Fruit fly (Drosophila melanogaster) whole organism, embryonic: Measurements from ENCODE around the gene CG32189.

ENCODE experiments used
- C15 ChIP-seq: fragments of 200-800 bp; sonication (Bioruptor generic); IDR thresholded peaks from 3 replicates; pipeline ENCODE4 v1.3.6; 2022; ENCODE audit warnings: missing biosample characterization, missing genetic modification characterization
- CG10147 ChIP-seq: fragments of 200-800 bp; sonication (Bioruptor generic); optimal IDR thresholded peaks from 2 replicates; lab custom pipeline; 2019; ENCODE audit warnings: missing biosample characterization, mild to moderate bottlenecking, missing genetic modification characterization, moderate library complexity
- CG13296 ChIP-seq: fragments of 200-800 bp; sonication (Bioruptor generic); optimal IDR thresholded peaks from 3 replicates; lab custom pipeline; 2018; ENCODE audit warnings: missing biosample characterization, mild to moderate bottlenecking, missing genetic modification characterization
- CG15011 ChIP-seq: fragments of 200-800 bp; sonication (Bioruptor generic); optimal IDR thresholded peaks from 3 replicates; lab custom pipeline; 2018; ENCODE audit warnings: missing biosample characterization, mild to moderate bottlenecking, missing genetic modification characterization
- CG15514 ChIP-seq: fragments of 200-800 bp; sonication (Bioruptor generic); optimal IDR thresholded peaks from 3 replicates; lab custom pipeline; 2017; ENCODE audit warnings: missing biosample characterization, missing genetic modification characterization, mild to moderate bottlenecking, moderate library complexity, missing genetic modification reagents
- CG16779 ChIP-seq: fragments of 200-800 bp; sonication (Bioruptor generic); IDR thresholded peaks from 2 replicates; pipeline ENCODE4 v1.3.6; 2022; ENCODE audit warnings: missing biosample characterization, missing genetic modification characterization
- CG17359 ChIP-seq: fragments of 200-800 bp; sonication (Bioruptor generic); optimal IDR thresholded peaks from 3 replicates; lab custom pipeline; 2018; ENCODE audit warnings: missing biosample characterization, mild to moderate bottlenecking, missing genetic modification characterization, moderate library complexity
- CG17361 ChIP-seq: fragments of 200-800 bp; sonication (Bioruptor generic); IDR thresholded peaks from 3 replicates; pipeline ENCODE4 v1.3.6; 2022; ENCODE audit warnings: missing biosample characterization, missing genetic modification characterization
- CG17829 ChIP-seq: fragments of 200-800 bp; optimal IDR thresholded peaks from 2 replicates; lab custom pipeline; 2019; ENCODE audit warnings: missing biosample characterization, mild to moderate bottlenecking, missing genetic modification characterization, moderate library complexity
- CG17912 ChIP-seq: fragments of 200-800 bp; sonication (Bioruptor generic); optimal IDR thresholded peaks from 2 replicates; lab custom pipeline; 2018; ENCODE audit warnings: missing biosample characterization, mild to moderate bottlenecking, missing genetic modification characterization
- CG31224 ChIP-seq: fragments of 200-800 bp; sonication (Bioruptor generic); IDR thresholded peaks from 2 replicates; pipeline ENCODE4 v1.3.6; 2022; ENCODE audit warnings: missing biosample characterization, missing genetic modification characterization
- CG3163 ChIP-seq: fragments of 200-800 bp; sonication (Bioruptor generic); optimal IDR thresholded peaks from 3 replicates; lab custom pipeline; 2016; ENCODE audit warnings: missing biosample characterization, missing genetic modification characterization
- CG42726 ChIP-seq: fragments of 200-800 bp; sonication (Bioruptor generic); IDR thresholded peaks from 2 replicates; pipeline ENCODE4 v1.3.6; 2022; ENCODE audit warnings: missing biosample characterization, missing genetic modification characterization; ENCODE audit not compliant: partially characterized antibody
- CG4282 ChIP-seq: fragments of 200-800 bp; sonication (Bioruptor generic); optimal IDR thresholded peaks from 2 replicates; lab custom pipeline; 2016; ENCODE audit warnings: missing biosample characterization, missing genetic modification characterization
- CG4730 ChIP-seq: fragments of 200-800 bp; sonication (Bioruptor generic); IDR thresholded peaks from 2 replicates; pipeline ENCODE4 v1.3.6; 2022; ENCODE audit warnings: missing biosample characterization, missing genetic modification characterization
- CG6689 ChIP-seq: fragments of 200-800 bp; sonication (Bioruptor generic); IDR thresholded peaks from 2 replicates; pipeline ENCODE4 v1.3.6; 2022; ENCODE audit warnings: missing biosample characterization, missing genetic modification characterization
- CG7745 ChIP-seq: fragments of 200-800 bp; sonication (Bioruptor generic); optimal IDR thresholded peaks from 2 replicates; lab custom pipeline; 2018; ENCODE audit warnings: missing biosample characterization, mild to moderate bottlenecking, missing genetic modification characterization, moderate library complexity
- CG8290 ChIP-seq, 3 experiments: fragments of 200-800 bp; sonication (Bioruptor generic); optimal IDR thresholded peaks; 2 replicates each; lab custom pipeline; 2016 to 2019; ENCODE audit warnings: missing biosample characterization in 3 of 3, missing genetic modification characterization in 3 of 3, mild to moderate bottlenecking in 2 of 3, moderate library complexity in 1 of 3
- CG9727 ChIP-seq: fragments of 200-800 bp; sonication (Bioruptor generic); optimal IDR thresholded peaks from 3 replicates; lab custom pipeline; 2017; ENCODE audit warnings: missing biosample characterization, mild to moderate bottlenecking, missing genetic modification characterization
- CG9932 ChIP-seq: fragments of 200-800 bp; sonication (Bioruptor generic); IDR thresholded peaks from 2 replicates; pipeline ENCODE4 v1.3.6; 2022; ENCODE audit warnings: missing biosample characterization, missing genetic modification characterization
- Dad ChIP-seq: fragments of 200-800 bp; sonication (Bioruptor generic); optimal IDR thresholded peaks from 3 replicates; lab custom pipeline; 2016; ENCODE audit warnings: missing biosample characterization, missing genetic modification characterization
- Dip3 ChIP-seq: fragments of 200-800 bp; sonication (Bioruptor generic); optimal IDR thresholded peaks from 3 replicates; lab custom pipeline; 2016; ENCODE audit warnings: missing biosample characterization, missing genetic modification characterization
- Fer1 ChIP-seq: fragments of 200-800 bp; sonication (Bioruptor generic); optimal IDR thresholded peaks from 2 replicates; lab custom pipeline; 2017; ENCODE audit warnings: missing biosample characterization, mild to moderate bottlenecking, missing genetic modification characterization
- Hmr ChIP-seq: fragments of 200-800 bp; sonication (Bioruptor generic); optimal IDR thresholded peaks from 3 replicates; lab custom pipeline; 2017; ENCODE audit warnings: mild to moderate bottlenecking, missing biosample characterization, missing genetic modification reagents, missing genetic modification characterization
- Hr3 ChIP-seq: fragments of 200-800 bp; sonication (Bioruptor generic); optimal IDR thresholded peaks from 3 replicates; lab custom pipeline; 2016; ENCODE audit warnings: missing biosample characterization, missing genetic modification characterization
- Lhr ChIP-seq: fragments of 200-800 bp; sonication (Bioruptor generic); optimal IDR thresholded peaks from 3 replicates; lab custom pipeline; 2017; ENCODE audit warnings: mild to moderate bottlenecking, missing biosample characterization, missing genetic modification reagents, missing genetic modification characterization
- MESR4 ChIP-seq: fragments of 200-800 bp; sonication (Bioruptor generic); optimal IDR thresholded peaks from 2 replicates; lab custom pipeline; 2018; ENCODE audit warnings: missing biosample characterization, mild to moderate bottlenecking, missing genetic modification characterization, moderate library complexity
- Nf-YB ChIP-seq: fragments of 200-800 bp; sonication (Bioruptor generic); optimal IDR thresholded peaks from 3 replicates; lab custom pipeline; 2019; ENCODE audit warnings: missing biosample characterization, mild to moderate bottlenecking, missing genetic modification characterization, moderate library complexity
- Optix ChIP-seq: fragments of 200-800 bp; sonication (Bioruptor generic); IDR thresholded peaks from 3 replicates; pipeline ENCODE4 v1.3.6; 2022; ENCODE audit warnings: missing biosample characterization, missing genetic modification characterization
- PHDP ChIP-seq: fragments of 200-800 bp; sonication (Bioruptor generic); optimal IDR thresholded peaks from 3 replicates; lab custom pipeline; 2018; ENCODE audit warnings: missing biosample characterization, mild to moderate bottlenecking, missing genetic modification characterization, moderate library complexity
- Rx ChIP-seq: fragments of 200-800 bp; sonication (Bioruptor generic); IDR thresholded peaks from 2 replicates; pipeline ENCODE4 v1.3.6; 2022; ENCODE audit warnings: missing biosample characterization, missing genetic modification characterization
- Xbp1 ChIP-seq: fragments of 200-800 bp; sonication (Bioruptor generic); optimal IDR thresholded peaks from 3 replicates; lab custom pipeline; 2016; ENCODE audit warnings: missing biosample characterization, mild to moderate bottlenecking, missing genetic modification characterization
- ac ChIP-seq: fragments of 200-800 bp; sonication (Bioruptor generic); optimal IDR thresholded peaks from 3 replicates; lab custom pipeline; 2017; ENCODE audit warnings: missing biosample characterization, mild to moderate bottlenecking, missing genetic modification characterization
- fd64A ChIP-seq: fragments of 200-800 bp; sonication (Bioruptor generic); optimal IDR thresholded peaks from 3 replicates; lab custom pipeline; 2018; ENCODE audit warnings: missing biosample characterization, mild to moderate bottlenecking, missing genetic modification characterization
- ftz-f1 ChIP-seq: fragments of 200-800 bp; sonication (Bioruptor generic); optimal IDR thresholded peaks from 2 replicates; lab custom pipeline; 2016; ENCODE audit warnings: missing biosample characterization, missing genetic modification characterization
- hkb ChIP-seq, 2 experiments: fragments of 200-800 bp in 1 of 2; fragments of >200 bp in 1 of 2; sonication (Bioruptor generic) in 1 of 2; IDR thresholded peaks in 1 of 2; optimal IDR thresholded peaks in 1 of 2; 2 replicates each; pipeline versions ENCODE4 v1.3.6 to Lab custom; 2017 to 2022; ENCODE audit warnings: missing biosample characterization in 1 of 2, missing genetic modification characterization in 1 of 2
- knrl ChIP-seq: fragments of 200-800 bp; sonication (Bioruptor generic); IDR thresholded peaks from 3 replicates; pipeline ENCODE4 v1.3.6; 2022; ENCODE audit warnings: missing biosample characterization, missing genetic modification characterization; ENCODE audit not compliant: partially characterized antibody
- lbe ChIP-seq: fragments of 200-800 bp; sonication (Bioruptor generic); optimal IDR thresholded peaks from 2 replicates; lab custom pipeline; 2016; ENCODE audit warnings: missing biosample characterization, mild to moderate bottlenecking, missing genetic modification characterization
- nom ChIP-seq: fragments of 200-800 bp; sonication (Bioruptor generic); optimal IDR thresholded peaks from 2 replicates; lab custom pipeline; 2017; ENCODE audit warnings: missing biosample characterization, missing genetic modification characterization, mild to moderate bottlenecking, moderate library complexity, missing genetic modification reagents
- repo ChIP-seq: fragments of 200-800 bp; sonication (Bioruptor generic); optimal IDR thresholded peaks from 2 replicates; lab custom pipeline; 2016; ENCODE audit warnings: missing biosample characterization, missing genetic modification characterization
- ro ChIP-seq: fragments of 200-800 bp; sonication (Bioruptor generic); IDR thresholded peaks from 2 replicates; pipeline ENCODE4 v1.3.6; 2022; ENCODE audit warnings: missing biosample characterization, missing genetic modification characterization
- sna ChIP-seq: fragments of 200-800 bp; sonication (Bioruptor generic); IDR thresholded peaks from 2 replicates; pipeline ENCODE4 v1.3.6; 2022; ENCODE audit warnings: missing biosample characterization, missing genetic modification characterization; ENCODE audit not compliant: partially characterized antibody
- sqz ChIP-seq: fragments of 200-800 bp; sonication (Bioruptor generic); optimal IDR thresholded peaks from 3 replicates; lab custom pipeline; 2018; ENCODE audit warnings: missing biosample characterization, mild to moderate bottlenecking, missing genetic modification characterization
- tll ChIP-seq, 2 experiments: fragments of 200-800 bp in 1 of 2; fragments of >200 bp in 1 of 2; sonication (Bioruptor generic) in 1 of 2; optimal IDR thresholded peaks; 2 replicates each; lab custom pipeline; 2017 to 2019; ENCODE audit warnings: missing biosample characterization in 2 of 2, missing genetic modification characterization in 2 of 2, mild to moderate bottlenecking in 1 of 2, moderate library complexity in 1 of 2
- wek ChIP-seq: fragments of 200-800 bp; sonication (Bioruptor generic); optimal IDR thresholded peaks from 3 replicates; lab custom pipeline; 2018; ENCODE audit warnings: missing biosample characterization, mild to moderate bottlenecking, missing genetic modification characterization, moderate library complexity
- wor ChIP-seq: fragments of 200-800 bp; sonication (Bioruptor generic); IDR thresholded peaks from 2 replicates; pipeline ENCODE4 v1.3.6; 2022; ENCODE audit warnings: missing biosample characterization, missing genetic modification characterization

CG32189 gene

DNA sequence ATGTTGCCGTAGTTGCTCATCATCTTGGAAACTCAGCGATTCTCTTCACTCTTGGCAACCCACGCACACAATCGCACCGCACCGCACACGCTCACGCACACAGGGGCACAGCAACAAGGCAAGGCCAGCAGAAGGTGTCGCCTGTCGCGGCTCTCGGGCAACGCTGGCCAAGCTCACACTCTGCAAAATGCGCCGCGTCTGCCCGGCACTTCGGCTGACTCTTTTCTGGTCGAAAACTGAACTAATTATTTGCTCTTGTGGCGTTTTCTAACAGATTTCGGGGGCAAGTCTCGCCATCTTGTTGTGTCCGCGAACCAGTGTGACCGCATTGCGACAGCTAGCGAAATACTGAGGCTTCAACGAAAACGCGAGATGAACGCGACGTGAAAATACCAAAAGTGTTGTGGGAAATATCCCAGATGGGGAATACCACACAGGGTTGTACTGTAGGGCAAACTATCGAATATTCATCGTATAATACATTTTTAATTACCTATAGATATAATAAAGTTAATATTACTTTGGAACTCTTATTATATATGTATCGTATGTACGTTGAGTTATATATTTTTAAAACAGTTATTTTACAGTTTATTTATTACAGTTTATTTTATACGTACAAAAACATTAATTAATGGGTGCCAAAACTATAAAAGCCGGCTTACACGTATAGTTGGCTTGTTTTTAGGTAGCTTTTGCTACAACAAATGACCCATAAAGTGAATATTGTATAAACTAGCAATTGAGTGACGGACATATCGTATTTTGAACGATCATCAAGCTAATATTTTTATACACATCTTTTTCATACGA, 11.4 kb upstream of the CG32189 start, which contains the start of the genes MED19 and CG7430 (continued):
- TF ChIP-seq CG8290 (GFP tag; optimal IDR thresholded peaks at IDR 0.05; lab: Kevin White, UChicago) (peak; percentile 11), CG8290 (tag; optimal IDR thresholded peaks at IDR 0.05; lab: Kevin White, UChicago) (peak in 1 of 2 experiments; percentile 68), CG31224 (GFP tag; lab: Robert Waterston, UW) (no peak), CG3163 (GFP tag; lab: Kevin White, UChicago) (no peak), Optix (no peak), fd64A (GFP tag; lab: Kevin White, UChicago) (peak; percentile 56), sqz (GFP tag; lab: Kevin White, UChicago) (no peak), CG4282 (GFP tag; lab: Kevin White, UChicago) (peak; percentile 15), ac (GFP tag; lab: Kevin White, UChicago) (peak; percentile 34), CG13296 (GFP tag; lab: Kevin White, UChicago) (peak; percentile 12), wek (GFP tag; lab: Kevin White, UChicago) (peak; percentile 16), CG17359 (tag; lab: Kevin White, UChicago) (peak; percentile 12), hkb (optimal IDR thresholded peaks at IDR 0.05; lab: Kevin White, UChicago) (no peak), hkb (GFP tag; IDR thresholded peaks at IDR 0.05; lab: Robert Waterston, UW) (0 out of 2 replicates have a peak, but pooled peaks have one; percentile 27), wor (no peak), Dip3 (no peak), CG17829 (tag; lab: Kevin White, UChicago) (peak; percentile 29), Hr3 (GFP tag; lab: Kevin White, UChicago) (no peak), Dad (GFP tag; lab: Kevin White, UChicago) (peak; percentile 2), CG4730 (GFP tag; lab: Robert Waterston, UW) (no peak), CG15011 (GFP tag; lab: Kevin White, UChicago) (no peak), Lhr (GFP tag; lab: Kevin White, UChicago) (peak; percentile 79), tll (GFP tag; optimal IDR thresholded peaks at IDR 0.05; lab: Kevin White, UChicago) (peak in 1 of 2 experiments; percentile 25), ro (GFP tag; lab: Robert Waterston, UW) (no peak), CG10147 (GFP tag; lab: Kevin White, UChicago) (peak; percentile 27), CG16779 (GFP tag; lab: Robert Waterston, UW) (no peak), MESR4 (peak; percentile 100), Fer1 (GFP tag; lab: Kevin White, UChicago) (peak; percentile 70), Nf-YB (GFP tag; lab: Kevin White, UChicago) (no peak), Rx (GFP tag; lab: Robert Waterston, UW) (no peak), knrl (peak; percentile 44; the same call in 2 of the 3 replicates), CG9932 (GFP tag; lab: Robert Waterston, UW) (peak; percentile 47), ftz-f1 (GFP tag; lab: Kevin White, UChicago) (peak; percentile 96), Hmr (peak; percentile 45), CG15514 (peak; percentile 48), nom (GFP tag; lab: Kevin White, UChicago) (peak; percentile 70), PHDP (tag; lab: Kevin White, UChicago) (peak; percentile 23), CG6689 (GFP tag; lab: Robert Waterston, UW) (no peak), CG42726 (GFP tag; lab: Robert Waterston, UW) (peak; percentile 49; the same call in 1 of the 2 replicates), sna (peak; percentile 49; the same call in 1 of the 2 replicates), Xbp1 (peak; percentile 14), CG9727 (GFP tag; lab: Kevin White, UChicago) (peak; percentile 33), repo (GFP tag; lab: Kevin White, UChicago) (peak; percentile 28), lbe (GFP tag; lab: Kevin White, UChicago) (peak; percentile 26), C15 (GFP tag; lab: Robert Waterston, UW) (no peak), CG17361 (GFP tag; lab: Robert Waterston, UW) (peak; percentile 54; the same call in 2 of the 3 replicates), CG7745 (tag; lab: Kevin White, UChicago) (peak; percentile 1), CG17912 (peak; percentile 31)
